Worm (Caenorhabditis elegans): Measurements from ENCODE around the gene col-38.

DNA sequence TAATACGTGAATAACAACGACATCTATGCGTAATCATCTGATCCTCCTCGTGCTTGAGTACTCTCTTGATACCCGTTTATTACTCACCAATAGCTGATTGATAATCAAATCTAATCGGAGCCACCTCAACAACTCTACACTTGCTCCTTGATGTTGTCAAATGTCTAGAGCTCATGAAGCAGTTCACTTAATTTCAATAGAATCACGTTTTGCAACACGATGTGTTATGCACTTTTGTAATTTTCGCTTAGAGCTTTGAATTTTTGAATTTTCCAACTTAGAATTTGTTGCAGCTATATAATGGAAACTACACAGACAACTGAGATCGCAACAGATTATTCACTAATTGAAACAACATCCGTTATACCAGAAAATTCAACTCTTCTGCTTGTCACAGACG, 43.6 kb upstream of the col-38 start, which contains the start of gene T22C8.1:
- TF ChIP-seq flh-1 (GFP tag; optimal IDR thresholded peaks at IDR 0.05) (no peak), unc-62 (GFP tag; optimal IDR thresholded peaks at IDR 0.05) (no peak), snpc-4 (tag; optimal IDR thresholded peaks at IDR 0.05) (no peak), ceh-43 (GFP tag; optimal IDR thresholded peaks at IDR 0.05) (no peak), nhr-12 (tag; optimal IDR thresholded peaks at IDR 0.05) (no peak), cnd-1 (tag; optimal IDR thresholded peaks at IDR 0.05) (no peak), mls-2 (tag; optimal IDR thresholded peaks at IDR 0.05) (no peak), lsy-2 (tag; optimal IDR thresholded peaks at IDR 0.05) (no peak), bed-3 (GFP tag; optimal IDR thresholded peaks at IDR 0.05) (no peak), sem-2 (GFP tag; optimal IDR thresholded peaks at IDR 0.05) (no peak)

Measured in whole organism, mixed stage, embryonic.